Worm (Caenorhabditis elegans): ENCODE data around the gene R13D11.1.
"Not testable (repeated sequence)": the region's sequence is repeated elsewhere in the genome, so short reads cannot be mapped to it uniquely, and the experiment has no call there.

The R13D11.1 gene

DNA sequence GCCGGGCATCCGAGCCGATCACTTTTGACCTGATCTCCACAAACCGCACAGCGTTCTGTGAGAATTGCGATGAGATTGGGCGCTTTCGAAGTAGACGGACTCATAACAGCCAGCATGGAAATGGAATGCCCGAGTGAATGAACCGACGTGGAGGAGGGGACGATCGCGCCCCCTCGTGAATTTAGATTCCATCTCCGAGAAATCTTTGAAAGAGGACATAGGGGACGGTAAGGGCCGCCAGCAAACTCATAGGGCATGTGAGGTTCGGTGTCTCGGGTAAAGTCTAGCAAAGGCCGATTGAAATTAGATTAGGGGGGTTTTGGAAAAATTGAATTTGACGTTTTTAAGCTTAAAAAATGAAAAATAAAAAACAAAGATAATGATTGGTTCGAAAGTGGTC lies 12.8 kb upstream of the R13D11.1 start, which contains the start of gene nhr-270:
TSS of gene nhr-270 (minus strand) at position 257 of the 400 bp plus-strand sequence.
- TF ChIP-seq dao-5 (tag; optimal IDR thresholded peaks at IDR 0.05) (no peak), W03F9.2 (tag; optimal IDR thresholded peaks at IDR 0.05) (no peak), him-1 (tag; optimal IDR thresholded peaks at IDR 0.05) (no peak)

DNA sequence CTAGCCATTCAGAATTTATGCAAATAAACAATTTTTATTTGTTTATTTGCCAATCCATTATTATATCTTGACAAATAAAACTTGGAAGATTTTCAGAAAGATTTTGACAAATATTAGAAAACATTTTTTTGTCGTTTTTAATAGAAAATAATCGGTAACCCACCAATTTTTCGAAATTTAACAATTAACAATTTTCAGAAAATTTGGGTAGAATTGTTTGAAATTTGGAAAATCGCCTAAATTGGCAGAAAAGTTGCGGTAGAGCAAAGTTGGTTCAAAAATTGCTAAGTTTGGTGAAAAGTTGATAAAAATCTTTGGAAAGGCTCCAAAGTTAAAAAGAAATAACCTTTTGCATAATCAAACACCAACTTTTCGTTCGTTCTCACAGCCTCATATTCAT lies 9.0 kb upstream of the R13D11.1 start:
- TF ChIP-seq him-1 (tag; optimal IDR thresholded peaks at IDR 0.05) (no peak), W03F9.2 (tag; optimal IDR thresholded peaks at IDR 0.05) (no peak), dao-5 (tag; optimal IDR thresholded peaks at IDR 0.05) (no peak)

DNA sequence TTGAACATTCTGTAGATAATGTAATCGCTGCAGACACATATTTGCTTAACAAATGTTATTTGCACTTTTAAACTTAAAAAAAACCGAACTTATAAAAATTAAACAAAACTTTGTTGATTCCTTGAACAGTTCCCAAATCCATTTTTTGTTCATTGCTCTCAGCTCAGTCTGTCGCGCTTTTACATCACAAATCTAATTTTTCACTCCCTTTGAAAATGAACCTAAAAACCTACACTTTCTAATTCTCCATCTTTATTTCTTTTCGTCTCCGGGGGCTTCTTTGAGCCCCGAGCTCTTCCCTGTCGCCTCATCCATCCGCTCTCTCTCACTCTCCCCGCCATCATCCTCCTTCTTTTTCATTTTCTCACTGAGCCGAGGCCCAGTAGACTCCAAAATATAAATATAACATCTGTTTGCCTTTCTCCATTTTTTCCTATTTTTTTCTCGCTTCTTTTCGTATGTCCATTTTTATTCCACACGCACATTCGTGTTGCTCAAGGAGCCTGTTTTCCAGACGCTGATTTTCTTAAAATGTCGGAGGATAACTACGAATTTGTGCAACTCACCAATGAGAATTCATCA lies 6.9 kb upstream of the R13D11.1 start, which contains the start of gene R13D11.4:
TSS of gene R13D11.4 (plus strand) at position 532 of the 582 bp plus-strand sequence.
- no peak for TF ChIP-seq W03F9.2 (tag; optimal IDR thresholded peaks at IDR 0.05)
- TF ChIP-seq dao-5 (tag; optimal IDR thresholded peaks at IDR 0.05), result no peak
- no peak for TF ChIP-seq him-1 (tag; optimal IDR thresholded peaks at IDR 0.05)

DNA sequence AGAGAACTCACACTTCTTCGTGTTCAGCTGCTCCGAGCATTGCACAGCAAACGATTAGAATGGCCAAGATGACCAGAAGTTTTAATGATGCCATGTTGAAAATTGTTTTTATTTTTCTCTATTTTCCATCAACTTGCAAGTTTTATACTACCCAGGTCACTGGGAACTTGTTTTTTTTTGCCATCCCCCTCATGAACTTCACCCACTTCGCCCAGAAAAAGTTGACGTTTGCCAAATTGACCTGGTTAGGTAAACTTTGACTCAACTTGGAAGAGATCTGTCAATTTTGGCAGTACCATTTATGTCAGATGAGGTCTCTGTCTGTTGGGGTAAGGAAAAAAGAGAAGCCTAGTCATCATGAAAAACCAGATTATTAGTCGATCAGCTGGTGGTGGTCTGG lies 4.2 kb upstream of the R13D11.1 start, which contains the start of gene R13D11.10:
TSS of gene R13D11.10 (minus strand) at position 101 of the 400 bp plus-strand sequence.
- no peak for TF ChIP-seq W03F9.2 (tag; optimal IDR thresholded peaks at IDR 0.05)
- TF ChIP-seq dao-5 (tag; optimal IDR thresholded peaks at IDR 0.05), result no peak
- TF ChIP-seq him-1 (tag; optimal IDR thresholded peaks at IDR 0.05), result no peak

DNA sequence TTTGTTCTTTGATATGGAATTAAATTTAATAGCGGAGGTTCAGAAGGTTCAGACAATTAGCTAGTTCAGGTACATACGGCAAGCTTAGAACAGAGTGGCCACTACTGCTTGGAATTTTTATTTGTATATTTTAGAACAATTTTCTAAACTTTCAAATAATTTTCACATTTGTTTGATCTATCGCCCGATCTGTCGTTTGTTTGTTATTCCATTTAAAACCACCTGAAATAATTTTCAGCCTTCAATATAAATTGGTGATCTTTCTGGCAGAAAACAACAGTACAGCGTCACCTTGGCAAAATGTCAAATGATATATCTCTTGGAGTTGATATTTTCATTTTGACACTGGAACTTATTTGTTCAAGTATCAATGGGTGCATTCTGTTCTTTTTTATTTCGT lies 2.6 kb upstream of the R13D11.1 start, which contains the start of gene R13D11.3:
TSS of gene R13D11.3 (plus strand) at position 301 of the 400 bp plus-strand sequence.
- TF ChIP-seq him-1 (tag; optimal IDR thresholded peaks at IDR 0.05) (no peak), W03F9.2 (tag; optimal IDR thresholded peaks at IDR 0.05) (no peak), dao-5 (tag; optimal IDR thresholded peaks at IDR 0.05) (no peak)

DNA sequence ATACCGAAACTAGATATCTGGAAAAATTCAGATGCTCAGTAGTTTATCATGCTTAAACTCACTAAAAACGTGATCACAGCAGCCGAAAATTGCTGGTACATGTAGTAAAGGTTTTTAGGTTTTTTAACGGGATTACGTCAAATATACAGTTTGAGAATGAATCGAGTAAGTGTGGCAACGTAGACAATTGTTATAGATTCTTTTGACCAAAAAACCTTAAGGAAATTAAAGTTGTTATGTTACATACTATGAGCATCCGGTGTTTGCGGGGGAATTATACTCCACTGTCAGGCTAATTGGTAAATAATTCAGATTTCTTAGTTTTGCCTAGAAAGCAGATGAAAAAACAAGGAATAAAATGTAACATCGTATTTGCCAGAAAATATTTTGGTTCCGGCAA lies 3.3 kb downstream of the R13D11.1 start, which contains the start of gene srx-32:
TSS of gene srx-32 (minus strand) at position 101 of the 400 bp plus-strand sequence.
- TF ChIP-seq dao-5, W03F9.2, him-1 (tag; optimal IDR thresholded peaks at IDR 0.05): not testable (repeated sequence)

DNA sequence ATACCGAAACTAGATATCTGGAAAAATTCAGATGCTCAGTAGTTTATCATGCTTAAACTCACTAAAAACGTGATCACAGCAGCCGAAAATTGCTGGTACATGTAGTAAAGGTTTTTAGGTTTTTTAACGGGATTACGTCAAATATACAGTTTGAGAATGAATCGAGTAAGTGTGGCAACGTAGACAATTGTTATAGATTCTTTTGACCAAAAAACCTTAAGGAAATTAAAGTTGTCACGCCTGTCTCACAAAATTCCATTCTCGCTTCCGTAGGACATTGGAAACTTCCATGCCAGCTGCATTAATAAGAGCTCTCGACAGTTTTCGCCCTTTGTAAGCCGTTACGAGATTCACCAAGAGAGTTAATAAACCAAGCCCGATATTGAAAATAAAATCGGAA lies 5.6 kb downstream of the R13D11.1 start, which contains the start of gene srx-31:
TSS of gene srx-31 (minus strand) at position 101 of the 400 bp plus-strand sequence.
- TF ChIP-seq him-1, dao-5, W03F9.2 (tag; optimal IDR thresholded peaks at IDR 0.05): not testable (repeated sequence)

DNA sequence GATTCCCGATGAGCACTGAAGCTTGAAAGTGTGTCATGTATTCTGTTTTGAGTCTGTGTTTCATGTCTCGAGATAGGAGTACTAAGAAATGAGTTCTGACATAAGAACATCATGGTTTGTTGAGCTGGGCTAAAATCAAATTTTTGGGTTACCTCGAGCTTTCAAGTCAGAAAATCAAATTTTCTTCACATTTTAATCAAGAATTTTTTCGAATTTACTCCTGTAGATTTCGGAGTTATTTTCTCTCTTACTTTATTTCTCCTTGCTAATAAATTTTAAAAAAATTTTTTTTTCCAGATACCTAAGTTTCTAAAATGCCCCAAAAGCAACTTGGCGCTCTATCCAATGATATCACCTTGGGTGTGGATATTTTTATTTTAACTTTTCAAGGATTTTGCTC lies 8.8 kb downstream of the R13D11.1 start, which contains the start of gene F41H8.2:
TSS of gene F41H8.2 (plus strand) at position 301 of the 400 bp plus-strand sequence.
- no peak for TF ChIP-seq him-1 (tag; optimal IDR thresholded peaks at IDR 0.05)
- TF ChIP-seq dao-5 (tag; optimal IDR thresholded peaks at IDR 0.05), result no peak
- no peak for TF ChIP-seq W03F9.2 (tag; optimal IDR thresholded peaks at IDR 0.05)

DNA sequence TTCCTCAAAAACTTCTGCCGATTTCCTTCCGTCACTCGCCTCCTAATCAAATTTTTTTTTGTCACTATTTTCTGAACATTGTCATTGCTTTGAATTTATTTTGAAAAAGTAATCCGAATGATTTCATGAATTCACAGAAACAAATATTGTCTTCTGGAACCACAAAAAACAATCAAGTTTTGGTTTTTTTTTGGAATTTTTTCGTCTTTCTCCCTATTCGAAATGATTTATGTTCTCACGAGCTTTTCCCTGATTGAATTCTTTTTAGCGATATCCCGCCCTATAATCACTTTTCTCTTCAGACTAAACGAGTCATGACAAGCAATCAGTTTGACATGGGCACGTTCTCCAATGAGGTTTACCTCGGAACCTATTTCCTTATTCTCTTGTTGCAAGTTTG lies 16.1 kb downstream of the R13D11.1 start, which contains the start of gene F41H8.1:
TSS of gene F41H8.1 (plus strand) at position 301 of the 400 bp plus-strand sequence.
- TF ChIP-seq dao-5 (tag; optimal IDR thresholded peaks at IDR 0.05), result no peak
- TF ChIP-seq him-1 (tag; optimal IDR thresholded peaks at IDR 0.05), result no peak
- no peak for TF ChIP-seq W03F9.2 (tag; optimal IDR thresholded peaks at IDR 0.05)

DNA sequence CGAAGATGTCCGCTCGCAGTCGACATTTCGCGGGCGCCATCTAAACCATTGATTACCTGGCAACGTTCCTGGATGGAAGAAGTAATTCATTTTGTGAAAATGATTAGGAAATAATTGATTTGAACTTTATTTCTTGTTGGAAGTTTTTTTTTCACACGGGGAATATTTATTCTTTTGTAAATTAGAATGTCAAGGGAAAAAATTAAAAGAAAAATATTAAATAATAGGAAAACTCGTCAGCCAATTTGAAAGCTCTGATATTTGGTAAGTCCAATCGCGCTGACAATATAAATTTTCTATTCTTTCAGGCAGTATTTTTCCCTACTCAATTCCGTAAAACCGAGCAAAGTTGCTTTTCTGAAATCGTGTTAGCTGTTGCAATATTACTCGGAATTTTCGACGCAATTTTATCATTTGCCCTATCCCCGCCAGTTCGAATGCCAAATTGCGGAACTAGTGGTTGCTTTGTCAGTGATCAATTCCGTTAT lies 21.7 kb downstream of the R13D11.1 start, which contains the start of the genes K09C6.7 and K09C6.10:
TSS of gene K09C6.7 (minus strand) at position 101 of the 488 bp plus-strand sequence.
TSS of gene K09C6.10 (plus strand) at position 438 of the 488 bp plus-strand sequence.
- not testable (repeated sequence) for TF ChIP-seq W03F9.2, him-1, dao-5 (tag; optimal IDR thresholded peaks at IDR 0.05)

DNA sequence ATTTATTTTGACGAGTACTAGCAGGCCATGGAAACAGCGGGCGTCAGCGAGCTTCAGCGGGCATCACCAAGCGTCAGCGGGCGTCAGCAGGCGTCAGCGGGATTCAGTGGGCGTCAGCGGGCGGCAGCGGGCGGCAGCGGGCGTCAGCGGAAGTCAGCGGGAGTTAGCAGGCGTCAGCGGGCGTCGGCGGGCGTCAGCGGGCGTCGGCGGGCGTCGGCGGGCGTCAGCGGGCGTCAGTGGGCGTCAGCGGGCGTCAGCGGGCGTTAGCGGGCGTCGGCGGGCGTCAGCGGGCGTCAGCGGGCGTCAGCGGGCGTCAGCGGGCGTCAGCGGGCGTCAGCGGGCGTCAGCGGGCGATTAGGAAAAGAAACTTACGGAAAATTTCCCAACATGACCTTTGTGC lies 25.3 kb downstream of the R13D11.1 start:
- no peak for TF ChIP-seq him-1 (tag; optimal IDR thresholded peaks at IDR 0.05)
- no peak for TF ChIP-seq dao-5 (tag; optimal IDR thresholded peaks at IDR 0.05)
- no peak for TF ChIP-seq W03F9.2 (tag; optimal IDR thresholded peaks at IDR 0.05)

DNA sequence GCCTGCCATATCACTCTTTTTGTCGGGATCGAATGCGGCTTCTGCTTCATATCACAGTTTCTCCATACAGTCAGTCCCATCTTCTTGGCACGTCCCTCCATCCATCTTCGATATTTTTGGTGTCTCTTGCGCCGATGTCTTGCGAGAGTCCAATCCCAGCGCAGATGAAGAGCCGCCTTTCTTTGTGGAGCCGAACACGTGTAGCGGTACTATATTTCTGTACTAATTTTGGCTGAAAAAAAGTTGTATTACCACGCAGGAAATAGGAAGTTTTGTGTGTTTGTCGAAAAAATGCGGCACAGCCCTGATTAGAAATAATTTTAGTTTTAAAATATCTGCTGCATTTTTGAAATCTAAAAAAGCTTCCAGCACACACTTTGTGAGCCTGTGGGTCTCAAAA lies 25.8 kb downstream of the R13D11.1 start, which contains the start of gene K09C6.8:
TSS of gene K09C6.8 (minus strand) at position 101 of the 400 bp plus-strand sequence.
- not testable (repeated sequence) for TF ChIP-seq W03F9.2, dao-5, him-1 (tag; optimal IDR thresholded peaks at IDR 0.05)

DNA sequence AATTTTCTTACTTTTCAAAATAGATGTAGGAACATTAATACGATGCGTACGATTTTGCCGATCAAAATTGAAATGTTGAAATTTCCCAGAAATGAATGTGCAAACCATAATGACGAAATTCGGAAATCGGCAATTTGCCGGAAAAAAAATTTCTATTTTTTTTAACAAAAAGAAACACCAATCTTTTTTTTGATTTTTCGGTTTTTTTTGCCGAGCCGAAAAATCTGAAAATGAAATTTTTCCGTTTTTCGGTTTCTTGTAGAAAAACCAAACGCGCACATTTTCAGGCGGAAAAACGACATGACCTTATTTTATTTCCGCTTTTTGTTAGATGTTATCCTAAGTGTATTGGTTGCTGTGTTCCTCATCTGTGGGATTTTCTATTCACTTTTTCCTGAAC lies 30.2 kb downstream of the R13D11.1 start, which contains the start of gene srbc-13:
TSS of gene srbc-13 (plus strand) at position 301 of the 400 bp plus-strand sequence.
- no peak for TF ChIP-seq him-1 (tag; optimal IDR thresholded peaks at IDR 0.05)
- TF ChIP-seq dao-5 (tag; optimal IDR thresholded peaks at IDR 0.05), result no peak
- TF ChIP-seq W03F9.2 (tag; optimal IDR thresholded peaks at IDR 0.05), result no peak

DNA sequence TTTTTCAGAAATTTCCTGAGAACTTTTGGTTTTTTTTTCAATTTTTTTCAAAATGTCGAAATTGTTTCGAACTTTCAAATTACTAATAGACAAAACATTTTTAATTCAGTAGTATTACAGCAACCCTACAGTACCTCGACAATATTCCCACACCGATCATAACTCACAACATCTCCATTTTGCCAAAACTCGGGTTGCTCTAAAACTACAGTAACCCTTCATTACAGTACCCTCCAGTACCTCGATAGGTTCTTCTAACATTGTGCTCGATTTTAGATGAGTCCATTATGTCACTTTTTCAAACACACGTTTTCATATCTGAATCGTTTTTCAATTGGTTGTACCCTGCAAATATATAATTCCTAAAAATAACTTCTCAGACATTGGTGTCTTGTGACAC lies 31.8 kb downstream of the R13D11.1 start:
- no peak for TF ChIP-seq him-1 (tag; optimal IDR thresholded peaks at IDR 0.05)
- no peak for TF ChIP-seq W03F9.2 (tag; optimal IDR thresholded peaks at IDR 0.05)
- no peak for TF ChIP-seq dao-5 (tag; optimal IDR thresholded peaks at IDR 0.05)

Measured in whole organism, L4/young adult.